Worm (Caenorhabditis elegans) whole organism, late embryonic: Measurements from ENCODE around the gene smu-2.
A peak's percentile ranks its signal among the peaks of the same experiment; 100 is the strongest.

ENCODE experiments used
- C08G9.2 ChIP-seq: sonication (generic microtip); optimal IDR thresholded peaks from 2 replicates; lab custom pipeline; 2016; ENCODE audit warnings: mild to moderate bottlenecking, missing genetic modification characterization, moderate library complexity, missing compliant biosample characterization
- C38D4.7 ChIP-seq: fragments of 200-800 bp; sonication (Bioruptor generic); optimal IDR thresholded peaks from 2 replicates; lab custom pipeline; 2018; ENCODE audit warnings: mild to moderate bottlenecking, missing genetic modification characterization, moderate library complexity, missing compliant biosample characterization
- F13H6.1 ChIP-seq: sonication (generic microtip); optimal IDR thresholded peaks from 2 replicates; lab custom pipeline; 2016; ENCODE audit warnings: missing genetic modification characterization, missing compliant biosample characterization
- T23F11.4 ChIP-seq: fragments of 200-800 bp; sonication (Bioruptor generic); optimal IDR thresholded peaks from 2 replicates; lab custom pipeline; 2018; ENCODE audit warnings: mild to moderate bottlenecking, missing genetic modification characterization, missing compliant biosample characterization
- Y22D7AL.16 ChIP-seq: sonication (generic microtip); optimal IDR thresholded peaks from 2 replicates; lab custom pipeline; 2016; ENCODE audit warnings: missing genetic modification characterization, missing compliant biosample characterization
- ceh-14 ChIP-seq: sonication (generic microtip); optimal IDR thresholded peaks from 2 replicates; lab custom pipeline; 2016; ENCODE audit warnings: missing genotype, missing genetic modification characterization, missing compliant biosample characterization
- ceh-18 ChIP-seq: sonication (generic microtip); optimal IDR thresholded peaks from 2 replicates; lab custom pipeline; 2016; ENCODE audit warnings: missing genetic modification characterization, missing compliant biosample characterization
- ceh-19 ChIP-seq: fragments of 200-800 bp; sonication (Bioruptor generic); optimal IDR thresholded peaks from 2 replicates; lab custom pipeline; 2018; ENCODE audit warnings: mild to moderate bottlenecking, missing genetic modification characterization, missing compliant biosample characterization
- ceh-2 ChIP-seq: sonication (generic microtip); optimal IDR thresholded peaks from 2 replicates; lab custom pipeline; 2016; ENCODE audit warnings: missing genotype, missing genetic modification characterization, missing compliant biosample characterization
- ceh-30 ChIP-seq: fragments of 150-350 bp; optimal IDR thresholded peaks from 2 replicates; lab custom pipeline; 2014; ENCODE audit warnings: missing biosample characterization, missing genetic modification characterization
- ceh-45 ChIP-seq: fragments of 200-800 bp; sonication (Bioruptor generic); IDR thresholded peaks from 2 replicates; pipeline ENCODE4 v1.3.6; 2022; ENCODE audit warnings: missing genetic modification reagents, missing genetic modification characterization, missing compliant biosample characterization
- ceh-6 ChIP-seq: fragments of 200-800 bp; sonication (Bioruptor generic); optimal IDR thresholded peaks from 2 replicates; lab custom pipeline; 2018; ENCODE audit warnings: mild to moderate bottlenecking, missing genetic modification characterization, missing compliant biosample characterization
- ceh-9 ChIP-seq: sonication (generic microtip); optimal IDR thresholded peaks from 2 replicates; lab custom pipeline; 2016; ENCODE audit warnings: mild to moderate bottlenecking, missing genetic modification characterization, inconsistent platforms, missing compliant biosample characterization
- che-1 ChIP-seq: sonication (generic microtip); optimal IDR thresholded peaks from 2 replicates; lab custom pipeline; 2016; ENCODE audit warnings: mild to moderate bottlenecking, missing genetic modification characterization, missing compliant biosample characterization
- dmd-4 ChIP-seq: sonication (generic microtip); optimal IDR thresholded peaks from 2 replicates; lab custom pipeline; 2016; ENCODE audit warnings: borderline replicate concordance, missing genetic modification characterization, missing compliant biosample characterization
- dve-1 ChIP-seq: sonication (generic microtip); optimal IDR thresholded peaks from 2 replicates; lab custom pipeline; 2017; ENCODE audit warnings: antibody characterized with exemption, mild to moderate bottlenecking, missing genetic modification characterization, missing compliant biosample characterization
- elt-4 ChIP-seq: sonication (generic microtip); optimal IDR thresholded peaks from 2 replicates; lab custom pipeline; 2016; ENCODE audit warnings: missing genetic modification characterization, missing compliant biosample characterization
- ets-4 ChIP-seq: sonication (generic microtip); optimal IDR thresholded peaks from 2 replicates; lab custom pipeline; 2016; ENCODE audit warnings: missing genetic modification characterization, missing compliant biosample characterization
- eyg-1 ChIP-seq: sonication (generic microtip); optimal IDR thresholded peaks from 2 replicates; lab custom pipeline; 2016; ENCODE audit warnings: missing genotype, missing genetic modification characterization, missing compliant biosample characterization
- fax-1 ChIP-seq: sonication (generic microtip); optimal IDR thresholded peaks from 2 replicates; lab custom pipeline; 2016; ENCODE audit warnings: missing genotype, missing genetic modification characterization, missing compliant biosample characterization
- fkh-10 ChIP-seq: fragments of 150-350 bp; optimal IDR thresholded peaks from 2 replicates; lab custom pipeline; 2014; ENCODE audit warnings: missing biosample characterization, missing genetic modification reagents, missing genetic modification characterization
- fkh-6 ChIP-seq: sonication (generic microtip); optimal IDR thresholded peaks from 2 replicates; lab custom pipeline; 2016; ENCODE audit warnings: missing genetic modification characterization, missing compliant biosample characterization
- gmeb-2 ChIP-seq: sonication (generic microtip); optimal IDR thresholded peaks from 2 replicates; lab custom pipeline; 2016; ENCODE audit warnings: missing genetic modification characterization, inconsistent platforms, missing compliant biosample characterization
- hlh-13 ChIP-seq: fragments of 200-800 bp; sonication (Bioruptor generic); optimal IDR thresholded peaks from 2 replicates; lab custom pipeline; 2018; ENCODE audit warnings: mild to moderate bottlenecking, missing genetic modification characterization, missing compliant biosample characterization
- hlh-15 ChIP-seq: sonication (generic microtip); optimal IDR thresholded peaks from 2 replicates; lab custom pipeline; 2016; ENCODE audit warnings: missing genetic modification characterization, missing compliant biosample characterization
- hlh-30 ChIP-seq: sonication (generic microtip); optimal IDR thresholded peaks from 2 replicates; lab custom pipeline; 2017; ENCODE audit warnings: antibody characterized with exemption, missing genetic modification characterization, missing compliant biosample characterization; ENCODE audit not compliant: insufficient read depth
- hlh-6 ChIP-seq: sonication (generic microtip); optimal IDR thresholded peaks from 2 replicates; lab custom pipeline; 2016; ENCODE audit warnings: missing genotype, missing genetic modification characterization, missing compliant biosample characterization
- hlh-8 ChIP-seq: sonication (generic microtip); optimal IDR thresholded peaks from 2 replicates; lab custom pipeline; 2016; ENCODE audit warnings: missing genotype, missing genetic modification characterization, missing compliant biosample characterization
- mec-3 ChIP-seq: sonication (generic microtip); optimal IDR thresholded peaks from 2 replicates; lab custom pipeline; 2016; ENCODE audit warnings: borderline replicate concordance, missing genetic modification characterization, missing compliant biosample characterization
- nfya-1 ChIP-seq: sonication (generic microtip); optimal IDR thresholded peaks from 2 replicates; lab custom pipeline; 2017; ENCODE audit warnings: missing genetic modification characterization, mild to moderate bottlenecking, missing compliant biosample characterization, antibody characterized with exemption, moderate library complexity
- nhr-11 ChIP-seq: fragments of 150-350 bp; optimal IDR thresholded peaks from 2 replicates; lab custom pipeline; 2014; ENCODE audit warnings: missing biosample characterization, missing genetic modification characterization
- nhr-232 ChIP-seq: sonication (generic microtip); optimal IDR thresholded peaks from 2 replicates; lab custom pipeline; 2016; ENCODE audit warnings: missing genetic modification characterization, missing compliant biosample characterization
- npax-4 ChIP-seq: sonication (generic microtip); optimal IDR thresholded peaks from 2 replicates; lab custom pipeline; 2016; ENCODE audit warnings: missing genetic modification characterization, missing compliant biosample characterization
- odd-2 ChIP-seq: sonication (generic microtip); optimal IDR thresholded peaks from 2 replicates; lab custom pipeline; 2017; ENCODE audit warnings: antibody characterized with exemption, mild to moderate bottlenecking, missing genetic modification characterization, missing compliant biosample characterization
- pag-3 ChIP-seq: sonication (generic microtip); optimal IDR thresholded peaks from 2 replicates; lab custom pipeline; 2016; ENCODE audit warnings: missing compliant biosample characterization, missing genetic modification characterization, borderline replicate concordance
- pax-1 ChIP-seq: fragments of 150-350 bp; optimal IDR thresholded peaks from 2 replicates; lab custom pipeline; 2014; ENCODE audit warnings: missing biosample characterization, missing genetic modification characterization
- pha-4 ChIP-seq: fragments of 150-350 bp; optimal IDR thresholded peaks from 2 replicates; lab custom pipeline; 2018; ENCODE audit warnings: missing biosample characterization, missing genetic modification reagents, missing genetic modification characterization
- pqm-1 ChIP-seq: sonication (generic microtip); optimal IDR thresholded peaks from 2 replicates; lab custom pipeline; 2016; ENCODE audit warnings: missing genetic modification characterization, missing compliant biosample characterization
- pros-1 ChIP-seq: fragments of 150-350 bp; optimal IDR thresholded peaks from 2 replicates; lab custom pipeline; 2014; ENCODE audit warnings: missing biosample characterization, missing genetic modification reagents, missing genetic modification characterization
- ref-2 ChIP-seq: sonication (generic microtip); optimal IDR thresholded peaks from 2 replicates; lab custom pipeline; 2016; ENCODE audit warnings: missing genetic modification characterization, missing compliant biosample characterization
- rnt-1 ChIP-seq: sonication (generic microtip); optimal IDR thresholded peaks from 2 replicates; lab custom pipeline; 2016; ENCODE audit warnings: missing genetic modification characterization, missing compliant biosample characterization
- sox-4 ChIP-seq: sonication (generic microtip); optimal IDR thresholded peaks from 2 replicates; lab custom pipeline; 2017; ENCODE audit warnings: mild to moderate bottlenecking, missing genetic modification characterization, inconsistent platforms, missing compliant biosample characterization
- tbx-2 ChIP-seq: sonication (generic microtip); optimal IDR thresholded peaks from 2 replicates; lab custom pipeline; 2016; ENCODE audit warnings: missing genetic modification characterization, missing compliant biosample characterization
- tbx-7 ChIP-seq: sonication (generic microtip); optimal IDR thresholded peaks from 2 replicates; lab custom pipeline; 2016; ENCODE audit warnings: missing genotype, missing genetic modification characterization, missing compliant biosample characterization
- unc-86 ChIP-seq: sonication (generic microtip); optimal IDR thresholded peaks from 2 replicates; lab custom pipeline; 2016; ENCODE audit warnings: missing genetic modification characterization, missing compliant biosample characterization
- ztf-16 ChIP-seq: sonication (generic microtip); optimal IDR thresholded peaks from 2 replicates; lab custom pipeline; 2017; ENCODE audit warnings: missing genetic modification characterization, missing compliant biosample characterization

The smu-2 gene

DNA sequence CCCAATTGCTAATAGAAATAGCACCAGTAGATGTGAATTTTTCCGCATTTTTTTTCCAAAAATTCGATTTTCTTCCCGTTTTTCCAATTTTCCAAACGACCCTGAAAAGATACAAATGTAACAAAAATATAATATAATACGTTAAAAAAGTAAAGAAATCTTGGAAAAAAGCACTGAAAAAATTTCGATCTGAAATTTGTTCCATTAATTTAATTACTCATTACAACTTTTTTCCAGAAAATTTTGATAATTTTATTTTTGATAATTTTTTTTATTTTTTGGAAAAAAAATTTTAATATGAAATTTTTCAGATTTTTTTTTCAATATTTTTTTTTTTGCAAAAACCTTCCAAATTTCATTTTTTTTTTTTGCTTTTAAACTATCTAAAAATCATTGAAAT, 45.8 kb upstream of the smu-2 start, which contains the start of gene skpo-2:
Gene skpo-2 (minus strand): TSS at position 101 of the 400 bp plus-strand sequence.
- TF ChIP-seq Y22D7AL.16 (tag; lab: Kevin White, UChicago) = no peak
- TF ChIP-seq pag-3 = no peak
- no peak for TF ChIP-seq T23F11.4 (GFP tag; lab: Kevin White, UChicago)
- TF ChIP-seq pros-1 = no peak
- no peak for TF ChIP-seq C38D4.7 (GFP tag; lab: Kevin White, UChicago)
- TF ChIP-seq hlh-13 (GFP tag; lab: Kevin White, UChicago) = no peak
- no peak for TF ChIP-seq hlh-30 (tag; lab: Kevin White, UChicago)
- TF ChIP-seq fkh-6 (tag; lab: Kevin White, UChicago) = no peak
- no peak for TF ChIP-seq ceh-45
- no peak for TF ChIP-seq pqm-1 (tag; lab: Kevin White, UChicago)
- TF ChIP-seq hlh-15 (tag; lab: Kevin White, UChicago) = no peak
- TF ChIP-seq ztf-16 (tag; lab: Kevin White, UChicago) = no peak
- no peak for TF ChIP-seq tbx-2 (tag; lab: Kevin White, UChicago)
- no peak for TF ChIP-seq nhr-11 (tag; lab: Kevin White, UChicago)
- no peak for TF ChIP-seq ref-2 (tag; lab: Kevin White, UChicago)

ce11 chrII:3437393-3437792, 44.8 kb upstream of the smu-2 start:
- TF ChIP-seq npax-4 (tag; lab: Kevin White, UChicago) = no peak
- TF ChIP-seq, all 69 proteins: peak for 0

ce11 chrII:3438280-3438679, 43.9 kb upstream of the smu-2 start:
- TF ChIP-seq pax-1 (no peak), ceh-9 (no peak), F13H6.1 (tag; lab: Kevin White, UChicago) (no peak)

DNA sequence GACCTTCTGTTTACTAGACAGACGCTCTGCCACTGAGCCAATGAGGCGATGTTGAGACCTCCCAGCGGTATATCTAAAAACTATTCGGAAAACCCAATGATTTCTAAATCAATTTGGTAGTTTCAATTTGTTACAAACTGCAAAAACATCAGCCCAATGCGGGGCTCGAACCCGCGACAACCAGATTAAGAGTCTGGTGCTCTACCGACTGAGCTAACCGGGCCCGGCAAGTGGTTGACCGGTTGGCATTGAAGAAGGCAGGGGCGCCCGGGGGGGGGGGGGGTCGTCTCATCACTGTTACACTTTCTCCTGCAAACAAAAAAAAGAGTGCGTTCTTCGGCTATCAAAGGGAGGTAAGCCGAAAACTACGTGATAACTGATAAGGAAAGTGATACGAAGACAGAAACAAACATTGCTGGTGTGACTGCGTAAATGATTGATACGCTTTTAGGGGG, 42.9 kb upstream of the smu-2 start:
- TF ChIP-seq ceh-18 (tag; lab: Kevin White, UChicago) (no peak), ceh-30 (tag; lab: Kevin White, UChicago) (no peak), ceh-45 (0 out of 2 replicates have a peak, but pooled peaks have one; percentile 51), gmeb-2 (peak; percentile 59), eyg-1 (tag; lab: Kevin White, UChicago) (no peak), sox-4 (tag; lab: Kevin White, UChicago) (peak; percentile 62), elt-4 (tag; lab: Kevin White, UChicago) (no peak), pag-3 (no peak), che-1 (tag; lab: Kevin White, UChicago) (peak; percentile 63), hlh-8 (tag; lab: Kevin White, UChicago) (no peak), rnt-1 (tag; lab: Kevin White, UChicago) (no peak), hlh-6 (tag; lab: Kevin White, UChicago) (peak; percentile 63), ceh-2 (tag; lab: Kevin White, UChicago) (peak; percentile 40), ets-4 (tag; lab: Kevin White, UChicago) (no peak), dmd-4 (tag; lab: Kevin White, UChicago) (peak; percentile 31), fax-1 (tag; lab: Kevin White, UChicago) (peak; percentile 24), fkh-10 (GFP tag; lab: Kevin White, UChicago) (no peak), hlh-15 (tag; lab: Kevin White, UChicago) (peak; percentile 20), nfya-1 (no peak), C08G9.2 (tag; lab: Kevin White, UChicago) (peak; percentile 12), ceh-19 (GFP tag; lab: Kevin White, UChicago) (peak; percentile 16), tbx-7 (tag; lab: Kevin White, UChicago) (no peak), pha-4 (tag; lab: Kevin White, UChicago) (no peak), ref-2 (tag; lab: Kevin White, UChicago) (no peak), dve-1 (tag; lab: Kevin White, UChicago) (peak; percentile 30), unc-86 (tag; lab: Kevin White, UChicago) (no peak), C38D4.7 (GFP tag; lab: Kevin White, UChicago) (peak; percentile 57), pqm-1 (tag; lab: Kevin White, UChicago) (no peak), nhr-232 (tag; lab: Kevin White, UChicago) (no peak), ceh-6 (peak; percentile 64), pros-1 (no peak), pax-1 (no peak), ceh-14 (tag; lab: Kevin White, UChicago) (peak; percentile 47), mec-3 (tag; lab: Kevin White, UChicago) (no peak), odd-2 (no peak), ceh-9 (peak; percentile 7), T23F11.4 (GFP tag; lab: Kevin White, UChicago) (peak; percentile 26)
